Worm (Caenorhabditis elegans) whole organism, L4/young adult: ENCODE measurements around the gene wdr-37.

Experiments used
- W03F9.2 ChIP-seq: fragments of 150-350 bp; optimal IDR thresholded peaks from 2 replicates; lab custom pipeline; 2014; ENCODE audit warnings: missing biosample characterization, missing genetic modification characterization
- dao-5 ChIP-seq: sonication (generic microtip); optimal IDR thresholded peaks from 2 replicates; lab custom pipeline; 2016; ENCODE audit warnings: missing genotype, missing genetic modification characterization, moderate library complexity, missing compliant biosample characterization
- him-1 ChIP-seq: sonication (generic microtip); optimal IDR thresholded peaks from 2 replicates; lab custom pipeline; 2016; ENCODE audit warnings: missing genotype, missing genetic modification reagents, missing genetic modification characterization, missing compliant biosample characterization

The wdr-37 gene

DNA sequence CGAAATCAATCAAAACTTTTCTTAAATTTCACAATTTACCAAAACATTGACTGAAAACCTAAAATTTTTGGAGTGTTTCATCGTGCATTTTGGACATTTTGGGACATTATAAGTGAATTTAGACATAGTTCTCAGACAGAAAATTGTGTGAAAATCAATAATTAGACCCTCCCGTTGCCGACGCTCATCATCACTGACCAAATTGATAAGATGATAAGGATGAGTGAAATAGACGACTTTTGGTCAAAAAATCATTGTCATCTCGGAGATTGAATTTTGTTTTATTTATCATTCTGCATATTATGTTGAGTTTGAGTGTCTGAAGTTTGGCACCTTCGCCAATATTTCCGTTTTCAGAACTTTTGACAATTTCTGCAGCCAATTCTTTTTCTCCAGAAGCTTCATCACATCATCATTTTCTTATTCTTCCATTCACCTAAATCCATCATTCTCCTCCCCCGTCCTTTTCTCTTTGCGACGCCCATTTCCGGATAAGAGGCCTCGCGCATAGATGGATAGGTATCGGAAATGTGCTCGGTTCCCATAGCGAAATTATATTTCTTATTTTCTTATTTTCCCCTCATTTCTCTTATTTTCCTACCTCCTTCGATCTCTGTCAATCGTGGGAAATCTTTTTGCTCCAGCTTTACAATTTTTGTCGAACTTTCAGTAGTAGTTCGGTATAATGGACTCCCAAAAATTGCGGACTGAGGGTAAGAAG lies 11.9 kb upstream of the wdr-37 start, which contains the start of gene bas-1:
bas-1 (plus strand) TSS at position 671 of the 721 bp plus-strand sequence.
- TF ChIP-seq dao-5 (tag; lab: Kevin White, UChicago) (no peak), W03F9.2 (tag; lab: Kevin White, UChicago) (no peak), him-1 (tag; lab: Kevin White, UChicago) (no peak)

- TF ChIP-seq dao-5 (tag; lab: Kevin White, UChicago) (no peak), W03F9.2 (tag; lab: Kevin White, UChicago) (no peak), him-1 (tag; lab: Kevin White, UChicago) (no peak)
Measured at ce11 chrIII:5610276-5610675, 10.4 kb upstream of the wdr-37 start, which contains the start of gene C05D2.8. Gene C05D2.8, minus strand, starts transcription at chrIII:5610346.

ce11 chrIII:5604080-5604479 lies 4.2 kb upstream of the wdr-37 start, which contains the start of gene xnd-1:
Gene xnd-1, plus strand, starts transcription at chrIII:5604460.
- TF ChIP-seq him-1 (tag; lab: Kevin White, UChicago) (no peak), dao-5 (tag; lab: Kevin White, UChicago) (no peak), W03F9.2 (tag; lab: Kevin White, UChicago) (peak; percentile 49)

- TF ChIP-seq him-1 (tag; lab: Kevin White, UChicago) (no peak), dao-5 (tag; lab: Kevin White, UChicago) (no peak), W03F9.2 (tag; lab: Kevin White, UChicago) (no peak)
Measured at ce11 chrIII:5603439-5603986, 3.7 kb upstream of the wdr-37 start, which contains the start of gene madf-11. Gene madf-11, minus strand, starts transcription at chrIII:5603489.

DNA sequence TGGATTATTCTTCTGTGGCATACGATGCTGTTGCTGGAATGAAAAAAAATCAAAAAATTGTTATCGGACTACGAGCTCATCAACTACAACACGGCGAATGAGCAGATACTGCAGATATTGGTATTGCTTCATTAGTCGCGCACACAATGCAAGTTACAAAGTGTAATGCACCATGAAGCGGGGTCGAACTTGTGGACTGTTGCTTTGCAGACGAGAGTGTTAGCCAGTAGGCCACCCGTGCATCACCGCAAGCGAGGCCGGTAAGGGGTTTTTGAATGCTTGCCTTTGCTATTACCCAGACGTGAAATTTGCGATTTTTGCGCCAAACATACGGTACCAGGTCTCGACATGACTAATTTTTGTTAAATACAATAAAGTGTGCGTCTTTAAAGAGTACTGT lies 2.1 kb upstream of the wdr-37 start:
- TF ChIP-seq W03F9.2 (tag; lab: Kevin White, UChicago) (peak; percentile 25), dao-5 (tag; lab: Kevin White, UChicago) (peak; percentile 67), him-1 (tag; lab: Kevin White, UChicago) (no peak)

DNA sequence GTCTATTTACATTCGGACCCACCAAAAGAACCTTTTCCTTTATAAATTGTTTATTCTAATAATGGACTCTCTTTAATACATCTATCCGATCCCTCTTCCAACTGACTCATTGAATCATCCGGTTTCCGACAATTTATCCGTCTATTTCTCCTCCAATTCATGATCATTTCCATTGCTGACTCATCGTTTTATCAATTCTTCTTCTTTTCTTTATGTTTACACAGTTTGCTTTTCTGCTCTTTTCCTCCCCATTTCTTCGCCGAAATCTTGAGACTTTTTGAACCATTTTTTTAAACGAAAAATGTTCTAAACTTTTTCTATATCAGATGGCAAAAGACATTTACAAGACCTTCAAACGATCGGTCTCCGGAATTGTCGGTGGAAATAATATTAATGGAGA lies 4.4 kb downstream of the wdr-37 start, which contains the start of gene ced-6:
ced-6 (plus strand) TSS at position 327 of the 400 bp plus-strand sequence.
- TF ChIP-seq dao-5 (tag; lab: Kevin White, UChicago) (no peak), W03F9.2 (tag; lab: Kevin White, UChicago) (no peak), him-1 (tag; lab: Kevin White, UChicago) (no peak)

DNA sequence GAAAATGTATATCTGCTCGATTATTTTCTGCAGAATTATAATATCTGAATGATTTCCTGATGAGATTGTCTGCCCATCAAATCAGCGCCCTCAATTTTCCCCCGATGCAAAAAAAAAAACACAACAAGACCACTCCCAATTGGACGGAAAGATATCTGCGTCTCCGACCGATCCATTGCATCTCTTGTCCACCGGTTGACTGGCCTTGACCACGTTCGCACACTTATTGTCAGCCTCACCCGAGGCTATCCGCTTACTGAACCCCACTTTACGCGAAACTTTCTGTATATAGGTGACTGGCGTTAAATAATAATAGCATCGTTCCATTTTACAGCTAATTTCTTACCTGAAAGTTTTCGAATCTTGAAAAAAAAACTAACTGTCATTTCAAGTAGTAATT lies 5.5 kb downstream of the wdr-37 start:
- TF ChIP-seq W03F9.2 (tag; lab: Kevin White, UChicago) (no peak), him-1 (tag; lab: Kevin White, UChicago) (no peak), dao-5 (tag; lab: Kevin White, UChicago) (no peak)

ce11 chrIII:5591668-5592149 lies 8.1 kb downstream of the wdr-37 start, which contains the start of the genes ddx-15 and ucr-1:
Gene ddx-15, minus strand, starts transcription at chrIII:5591718.
Gene ucr-1, plus strand, starts transcription at chrIII:5592135.
- TF ChIP-seq dao-5 (tag; lab: Kevin White, UChicago) (no peak), W03F9.2 (tag; lab: Kevin White, UChicago) (peak; percentile 66), him-1 (tag; lab: Kevin White, UChicago) (no peak)

DNA sequence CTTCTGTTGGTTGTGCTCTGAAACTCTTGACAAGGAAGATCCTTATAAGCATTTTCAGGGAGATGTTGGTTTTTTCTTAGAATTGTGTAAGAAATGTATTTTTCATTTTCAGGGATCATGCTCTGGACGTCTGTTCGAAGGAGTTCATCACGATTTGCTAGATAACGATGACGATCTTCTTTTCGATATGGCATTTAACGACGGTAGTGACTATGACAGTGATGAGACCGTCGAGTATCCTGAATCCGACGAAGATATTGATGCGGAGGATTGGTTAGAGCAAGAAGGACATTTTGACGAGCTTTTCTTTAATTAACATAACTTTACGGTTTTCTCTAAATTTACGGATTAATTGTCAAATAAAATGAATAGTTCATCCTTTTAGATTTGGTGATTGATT lies 11.1 kb downstream of the wdr-37 start:
- no peak for TF ChIP-seq dao-5 (tag; lab: Kevin White, UChicago)
- no peak for TF ChIP-seq W03F9.2 (tag; lab: Kevin White, UChicago)
- TF ChIP-seq him-1 (tag; lab: Kevin White, UChicago) = no peak

ce11 chrIII:5586925-5587324 lies 12.9 kb downstream of the wdr-37 start, which contains the start of gene F56D2.2:
Gene F56D2.2, plus strand, starts transcription at chrIII:5587263.
- TF ChIP-seq W03F9.2 (tag; lab: Kevin White, UChicago) (no peak), him-1 (tag; lab: Kevin White, UChicago) (no peak), dao-5 (tag; lab: Kevin White, UChicago) (no peak)

ce11 chrIII:5585711-5586110 lies 14.1 kb downstream of the wdr-37 start:
- TF ChIP-seq him-1 (tag; lab: Kevin White, UChicago) (no peak), dao-5 (tag; lab: Kevin White, UChicago) (no peak), W03F9.2 (tag; lab: Kevin White, UChicago) (no peak)

ce11 chrIII:5584647-5585046 lies 15.2 kb downstream of the wdr-37 start, which contains the start of gene F56D2.3:
Gene F56D2.3, plus strand, starts transcription at chrIII:5584947.
- TF ChIP-seq dao-5 (tag; lab: Kevin White, UChicago) = no peak
- no peak for TF ChIP-seq W03F9.2 (tag; lab: Kevin White, UChicago)
- TF ChIP-seq him-1 (tag; lab: Kevin White, UChicago) = no peak

DNA sequence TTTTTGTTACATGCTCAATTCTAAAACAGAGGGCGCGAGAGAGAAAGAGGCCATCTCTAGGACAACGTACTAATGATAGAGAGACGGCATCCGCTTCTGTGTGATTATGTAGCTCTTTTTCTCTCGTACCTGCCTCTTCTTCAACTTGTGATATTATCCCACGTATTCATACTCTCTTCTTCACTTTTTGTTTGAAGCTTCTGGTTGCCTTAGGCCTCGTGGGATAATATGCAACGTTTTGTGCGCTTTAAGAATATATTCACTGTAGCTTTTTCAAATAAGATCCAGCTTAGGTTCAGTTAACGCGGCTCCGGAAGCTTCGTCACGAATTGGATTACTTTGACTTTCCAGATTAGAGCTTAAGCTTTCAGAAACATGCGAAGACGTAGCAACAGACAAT lies 17.1 kb downstream of the wdr-37 start, which contains the start of the genes F56D2.8 and uev-2:
F56D2.8 (minus strand) TSS at position 101 of the 400 bp plus-strand sequence.
uev-2 (plus strand) TSS at position 360 of the 400 bp plus-strand sequence.
- TF ChIP-seq him-1 (tag; lab: Kevin White, UChicago) (no peak), W03F9.2 (tag; lab: Kevin White, UChicago) (no peak), dao-5 (tag; lab: Kevin White, UChicago) (no peak)
